Worm (Caenorhabditis elegans) whole organism, L2 larva: Measurements from ENCODE around the gene F49C12.6.

Experiments
- elt-3 ChIP-seq: sonication (generic microtip); optimal IDR thresholded peaks from 2 replicates; lab custom pipeline; 2017; ENCODE audit warnings: missing biosample characterization, missing genetic modification characterization
- fos-1 ChIP-seq: fragments of 150-350 bp; optimal IDR thresholded peaks from 2 replicates; lab custom pipeline; 2014; ENCODE audit warnings: missing biosample characterization, missing genetic modification characterization
- lin-39 ChIP-seq: fragments of 150-350 bp; optimal IDR thresholded peaks from 2 replicates; lab custom pipeline; 2014; ENCODE audit warnings: missing biosample characterization, missing genetic modification reagents, missing genetic modification characterization
- mab-5 ChIP-seq: fragments of 150-350 bp; optimal IDR thresholded peaks from 2 replicates; lab custom pipeline; 2014; ENCODE audit warnings: missing biosample characterization, missing genetic modification characterization
- mdl-1 ChIP-seq, 2 experiments: fragments of 150-350 bp in 1 of 2; sonication (generic microtip) in 1 of 2; optimal IDR thresholded peaks; 2 replicates each; lab custom pipeline; 2017; ENCODE audit warnings: missing biosample characterization in 2 of 2, missing genetic modification characterization in 2 of 2
- nhr-237 ChIP-seq: fragments of 150-350 bp; optimal IDR thresholded peaks from 2 replicates; lab custom pipeline; 2014; ENCODE audit warnings: missing biosample characterization, missing genetic modification characterization

DNA sequence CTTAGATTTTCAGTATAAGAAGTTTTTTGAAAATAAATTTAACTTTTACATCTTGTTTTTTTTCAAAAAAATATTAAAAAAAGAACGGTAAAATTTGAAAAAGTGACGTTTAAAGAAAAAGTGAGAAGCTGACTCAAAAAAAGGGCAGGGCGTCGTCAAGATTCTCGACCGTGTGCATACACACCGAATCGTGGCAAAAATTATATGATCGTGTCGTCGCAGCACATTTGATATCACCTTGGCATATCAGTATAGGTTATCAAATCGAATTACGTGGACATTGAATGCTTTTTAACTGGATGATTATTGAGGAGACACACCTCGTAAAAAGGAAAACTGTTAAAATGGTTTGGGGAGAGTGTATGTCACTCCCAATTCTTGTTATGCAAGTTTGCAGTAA lies 24.1 kb upstream of the F49C12.6 start:
- TF ChIP-seq fos-1 (tag; lab: Kevin White, UChicago) (peak; percentile 97), mab-5 (no peak), lin-39 (tag; lab: Kevin White, UChicago) (no peak), nhr-237 (tag; lab: Kevin White, UChicago) (no peak), mdl-1 (tag; optimal IDR thresholded peaks at IDR 0.05; lab: Kevin White, UChicago) (no peak), elt-3 (tag; lab: Kevin White, UChicago) (no peak)
